Fruit fly (Drosophila melanogaster): ENCODE measurements around the gene Hrb27C.

dm6 chr2L:6925114-6925513 is 4.6 kb downstream of the Hrb27C start:
- no peak for TF ChIP-seq CG5204 (GFP tag; optimal IDR thresholded peaks at IDR 0.05)
- no peak for TF ChIP-seq Clk (GFP tag; optimal IDR thresholded peaks at IDR 0.05)
- no peak for TF ChIP-seq Mnt (GFP tag; optimal IDR thresholded peaks at IDR 0.05)
- no peak for TF ChIP-seq kay (GFP tag; ENCODE audit: borderline replicate concordance)
- TF ChIP-seq bab1 (GFP tag; optimal IDR thresholded peaks at IDR 0.05), result no peak
- no peak for TF ChIP-seq Hr96 (GFP tag; optimal IDR thresholded peaks at IDR 0.05)
- no peak for TF ChIP-seq toe (GFP tag; optimal IDR thresholded peaks at IDR 0.05)
- TF ChIP-seq ovo (GFP tag; optimal IDR thresholded peaks at IDR 0.05), result no peak
- no peak for TF ChIP-seq Crg-1 (GFP tag; optimal IDR thresholded peaks at IDR 0.05)
